Worm (Caenorhabditis elegans) whole organism, mixed stage, embryonic: ENCODE results near the gene col-85.
"Not testable (repeated sequence)": the region's sequence is repeated elsewhere in the genome, so short reads cannot be mapped to it uniquely, and the experiment has no call there.

Experiments used
- M03D4.4 ChIP-seq: sonication (generic microtip); optimal IDR thresholded peaks from 2 replicates; lab custom pipeline; 2017; ENCODE audit warnings: mild to moderate bottlenecking, missing genetic modification characterization, missing compliant biosample characterization
- bed-3 ChIP-seq: fragments of 200-800 bp; sonication (Bioruptor generic); optimal IDR thresholded peaks from 3 replicates; lab custom pipeline; 2018; ENCODE audit warnings: mild to moderate bottlenecking, missing genetic modification characterization, moderate library complexity, missing compliant biosample characterization
- blmp-1 ChIP-seq: fragments of 150-350 bp; optimal IDR thresholded peaks from 2 replicates; lab custom pipeline; 2014; ENCODE audit warnings: missing biosample characterization, missing genetic modification characterization
- ceh-39 ChIP-seq: fragments of 150-350 bp; optimal IDR thresholded peaks from 2 replicates; lab custom pipeline; 2014; ENCODE audit warnings: missing biosample characterization, missing genetic modification characterization
- ceh-43 ChIP-seq: fragments of 200-800 bp; sonication (Bioruptor generic); optimal IDR thresholded peaks from 2 replicates; lab custom pipeline; 2018; ENCODE audit warnings: mild to moderate bottlenecking, missing genetic modification characterization, moderate library complexity, missing compliant biosample characterization
- ceh-83 ChIP-seq: fragments of 200-800 bp; sonication (Bioruptor generic); optimal IDR thresholded peaks from 2 replicates; lab custom pipeline; 2018; ENCODE audit warnings: mild to moderate bottlenecking, missing genetic modification characterization, missing compliant biosample characterization
- ces-1 ChIP-seq: fragments of 150-350 bp; optimal IDR thresholded peaks from 2 replicates; lab custom pipeline; 2014; ENCODE audit warnings: missing biosample characterization, missing genetic modification reagents, missing genetic modification characterization
- cnd-1 ChIP-seq: fragments of 200-800 bp; sonication (Bioruptor generic); optimal IDR thresholded peaks from 2 replicates; lab custom pipeline; 2018; ENCODE audit warnings: mild to moderate bottlenecking, missing genetic modification characterization, missing compliant biosample characterization
- drap-1 ChIP-seq: fragments of 200-800 bp; sonication (Bioruptor generic); optimal IDR thresholded peaks from 3 replicates; lab custom pipeline; 2018; ENCODE audit warnings: mild to moderate bottlenecking, missing genetic modification characterization, missing compliant biosample characterization
- elt-3 ChIP-seq: fragments of 150-350 bp; optimal IDR thresholded peaks from 2 replicates; lab custom pipeline; 2014; ENCODE audit warnings: missing biosample characterization, missing genetic modification characterization
- ham-2 ChIP-seq: fragments of 200-800 bp; sonication (Bioruptor generic); optimal IDR thresholded peaks from 2 replicates; lab custom pipeline; 2018; ENCODE audit warnings: mild to moderate bottlenecking, missing genetic modification characterization, missing compliant biosample characterization
- lin-13 ChIP-seq: fragments of 150-350 bp; optimal IDR thresholded peaks from 2 replicates; lab custom pipeline; 2014; ENCODE audit warnings: missing biosample characterization, missing genetic modification characterization
- lin-32 ChIP-seq: fragments of 200-800 bp; sonication (Bioruptor generic); optimal IDR thresholded peaks from 2 replicates; lab custom pipeline; 2018; ENCODE audit warnings: mild to moderate bottlenecking, missing genetic modification characterization, missing compliant biosample characterization
- lsy-2 ChIP-seq: fragments of 150-350 bp; optimal IDR thresholded peaks from 2 replicates; lab custom pipeline; 2014; ENCODE audit warnings: missing biosample characterization, missing genetic modification characterization
- mab-5 ChIP-seq: fragments of 150-350 bp; optimal IDR thresholded peaks from 2 replicates; lab custom pipeline; 2014; ENCODE audit warnings: missing biosample characterization, missing genetic modification characterization
- mep-1 ChIP-seq: fragments of 150-350 bp; optimal IDR thresholded peaks from 2 replicates; lab custom pipeline; 2017; ENCODE audit warnings: missing biosample characterization, missing genetic modification reagents, missing genetic modification characterization, inconsistent platforms
- mls-2 ChIP-seq: sonication (generic microtip); optimal IDR thresholded peaks from 2 replicates; lab custom pipeline; 2016; ENCODE audit warnings: mild to moderate bottlenecking, missing genetic modification characterization, moderate library complexity, missing compliant biosample characterization
- nhr-12 ChIP-seq: fragments of 150-350 bp; optimal IDR thresholded peaks from 2 replicates; lab custom pipeline; 2014; ENCODE audit warnings: missing biosample characterization, missing genetic modification characterization
- nhr-237 ChIP-seq: fragments of 150-350 bp; optimal IDR thresholded peaks from 2 replicates; lab custom pipeline; 2014; ENCODE audit warnings: missing biosample characterization, missing genetic modification characterization
- nhr-76 ChIP-seq: sonication (generic microtip); optimal IDR thresholded peaks from 2 replicates; lab custom pipeline; 2017; ENCODE audit warnings: missing biosample characterization, missing genetic modification characterization
- pha-4 ChIP-seq: fragments of 150-350 bp; optimal IDR thresholded peaks from 2 replicates; lab custom pipeline; 2018; ENCODE audit warnings: missing biosample characterization, missing genetic modification reagents, missing genetic modification characterization
- sem-2 ChIP-seq: fragments of 200-800 bp; sonication (Bioruptor generic); optimal IDR thresholded peaks from 2 replicates; lab custom pipeline; 2018; ENCODE audit warnings: mild to moderate bottlenecking, missing genetic modification characterization, missing compliant biosample characterization
- snpc-4 ChIP-seq: fragments of 150-350 bp; optimal IDR thresholded peaks from 2 replicates; lab custom pipeline; 2014; ENCODE audit warnings: missing biosample characterization, missing genetic modification characterization
- sptf-1 ChIP-seq: sonication (generic microtip); optimal IDR thresholded peaks from 2 replicates; lab custom pipeline; 2017; ENCODE audit warnings: mild to moderate bottlenecking, missing genetic modification characterization, moderate library complexity, missing compliant biosample characterization
- tbx-8 ChIP-seq: fragments of 200-800 bp; sonication (Bioruptor generic); optimal IDR thresholded peaks from 2 replicates; lab custom pipeline; 2018; ENCODE audit warnings: mild to moderate bottlenecking, missing genetic modification characterization, moderate library complexity, missing compliant biosample characterization
- unc-120 ChIP-seq: sonication (generic microtip); optimal IDR thresholded peaks from 2 replicates; lab custom pipeline; 2017; ENCODE audit warnings: missing genetic modification characterization, missing compliant biosample characterization; ENCODE audit not compliant: poor library complexity, severe bottlenecking
- unc-39 ChIP-seq: fragments of 150-350 bp; optimal IDR thresholded peaks from 2 replicates; lab custom pipeline; 2014; ENCODE audit warnings: missing biosample characterization, missing genetic modification characterization
- unc-62 ChIP-seq: fragments of 150-350 bp; optimal IDR thresholded peaks from 2 replicates; lab custom pipeline; 2014; ENCODE audit warnings: missing biosample characterization, missing genetic modification reagents, missing genetic modification characterization
- zip-8 ChIP-seq: fragments of 150-350 bp; optimal IDR thresholded peaks from 2 replicates; lab custom pipeline; 2014; ENCODE audit warnings: missing biosample characterization, missing genetic modification characterization
- ztf-11 ChIP-seq: fragments of 150-350 bp; optimal IDR thresholded peaks from 2 replicates; lab custom pipeline; 2014; ENCODE audit warnings: missing biosample characterization, missing genetic modification characterization

col-85 gene

DNA sequence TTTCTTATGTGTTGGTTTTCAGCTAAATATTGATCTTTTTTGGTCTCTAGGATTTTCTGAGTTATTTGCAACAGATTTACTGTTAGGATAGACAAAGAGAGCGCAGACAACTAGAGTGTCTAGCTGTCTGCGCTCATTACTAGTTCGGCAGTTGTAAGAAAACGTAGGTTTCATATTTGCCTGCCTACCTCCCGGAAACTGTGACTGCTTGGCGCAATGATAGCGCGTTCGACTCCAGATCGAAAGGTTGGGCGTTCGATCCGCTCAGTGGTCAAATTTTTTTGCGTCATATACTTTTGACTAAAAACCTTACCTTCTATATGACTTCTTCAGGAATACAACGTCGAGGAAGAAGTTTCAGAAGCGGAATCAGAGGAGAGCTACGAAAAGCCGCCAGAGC, 44.5 kb upstream of the col-85 start:
- TF ChIP-seq unc-39 (tag; lab: Kevin White, UChicago) = no peak
- no peak for TF ChIP-seq lsy-2 (tag; lab: Kevin White, UChicago)
- no peak for TF ChIP-seq nhr-12 (tag; lab: Kevin White, UChicago)
- TF ChIP-seq ham-2 (GFP tag; lab: Kevin White, UChicago) = no peak
- TF ChIP-seq bed-3 = no peak
- TF ChIP-seq ceh-83 (GFP tag; lab: Kevin White, UChicago) = no peak
- TF ChIP-seq zip-8 (tag; lab: Kevin White, UChicago) = no peak
- no peak for TF ChIP-seq lin-13
- no peak for TF ChIP-seq ceh-43
- no peak for TF ChIP-seq blmp-1
- no peak for TF ChIP-seq sem-2 (GFP tag; lab: Kevin White, UChicago)
- no peak for TF ChIP-seq elt-3 (tag; lab: Kevin White, UChicago)
- TF ChIP-seq mab-5 (tag; lab: Kevin White, UChicago) = no peak
- TF ChIP-seq pha-4 = no peak
- no peak for TF ChIP-seq ces-1 (GFP tag; lab: Kevin White, UChicago)
- TF ChIP-seq lin-32 = no peak

DNA sequence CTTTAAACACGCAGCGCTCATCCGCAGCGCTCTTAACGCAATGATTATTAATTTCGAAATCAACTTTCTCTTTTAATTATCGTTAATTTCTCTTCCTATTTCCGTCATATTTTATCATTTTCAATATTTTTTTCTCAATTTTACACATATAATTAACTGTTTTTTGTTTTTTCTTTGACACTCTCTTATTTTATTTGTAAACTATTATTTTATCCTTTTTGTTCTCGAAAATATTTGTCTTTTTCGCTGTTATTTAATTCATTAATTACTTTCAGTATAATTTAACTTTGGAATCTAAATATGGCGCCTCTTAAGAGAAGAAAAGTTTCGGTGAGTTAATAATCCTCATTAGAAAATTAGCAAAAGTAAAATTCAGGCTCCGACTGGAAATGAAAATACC, 41.3 kb upstream of the col-85 start, which contains the start of gene F49C5.3:
F49C5.3 (plus strand) TSS at position 301 of the 400 bp plus-strand sequence.
- not testable (repeated sequence) for TF ChIP-seq lsy-2 (tag; lab: Kevin White, UChicago); mls-2 (tag; lab: Kevin White, UChicago); lin-13

- TF ChIP-seq ztf-11 (tag; lab: Kevin White, UChicago) = no peak
- TF ChIP-seq sptf-1 (tag; lab: Kevin White, UChicago) = no peak
- no peak for TF ChIP-seq M03D4.4
- no peak for TF ChIP-seq sem-2 (GFP tag; lab: Kevin White, UChicago)
- no peak for TF ChIP-seq nhr-76 (tag; lab: Kevin White, UChicago)
- TF ChIP-seq ceh-39 = no peak
- TF ChIP-seq elt-3 (tag; lab: Kevin White, UChicago) = no peak
- no peak for TF ChIP-seq tbx-8 (GFP tag; lab: Kevin White, UChicago)
- no peak for TF ChIP-seq lsy-2 (tag; lab: Kevin White, UChicago)
- no peak for TF ChIP-seq lin-13
- no peak for TF ChIP-seq nhr-12 (tag; lab: Kevin White, UChicago)
- TF ChIP-seq unc-120 = no peak
- no peak for TF ChIP-seq snpc-4 (tag; lab: Kevin White, UChicago)
- TF ChIP-seq ham-2 (GFP tag; lab: Kevin White, UChicago) = no peak
- no peak for TF ChIP-seq unc-62 (GFP tag; lab: Kevin White, UChicago)
- TF ChIP-seq mls-2 (tag; lab: Kevin White, UChicago) = no peak
- TF ChIP-seq zip-8 (tag; lab: Kevin White, UChicago) = no peak
- no peak for TF ChIP-seq nhr-237
- TF ChIP-seq mep-1 = no peak
Observed at ce11 chrII:12535297-12535803, 40.5 kb upstream of the col-85 start, which contains the start of gene nimk-1. TSS of gene nimk-1 (plus strand) at chrII:12535753.

DNA sequence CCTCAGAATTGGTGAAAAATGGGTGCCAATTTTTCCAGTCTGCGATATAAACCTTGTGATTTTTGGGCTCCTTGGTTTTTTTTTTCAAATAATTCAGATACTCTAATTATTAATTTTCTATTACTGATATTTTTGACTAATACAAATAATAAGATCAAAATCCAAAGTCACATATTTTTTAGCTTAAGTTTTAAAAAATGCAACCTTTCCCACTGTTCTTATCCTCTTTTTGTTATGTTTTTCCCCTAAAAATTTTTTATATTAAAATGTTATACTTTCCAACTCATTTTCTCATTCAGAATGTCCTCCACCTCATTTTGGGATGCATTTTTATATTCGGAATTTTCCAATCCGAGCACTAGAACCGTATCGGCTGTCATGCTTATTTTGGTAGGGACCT, 36.1 kb upstream of the col-85 start, which contains the start of gene srx-120:
srx-120 (plus strand) TSS at position 301 of the 400 bp plus-strand sequence.
- TF ChIP-seq blmp-1 = no peak
- TF ChIP-seq elt-3 (tag; lab: Kevin White, UChicago) = no peak
- no peak for TF ChIP-seq ceh-43
- no peak for TF ChIP-seq zip-8 (tag; lab: Kevin White, UChicago)
- TF ChIP-seq pha-4 = no peak
- TF ChIP-seq cnd-1 (tag; lab: Kevin White, UChicago) = no peak
- no peak for TF ChIP-seq unc-120
- no peak for TF ChIP-seq ces-1 (GFP tag; lab: Kevin White, UChicago)
- TF ChIP-seq, all 35 proteins: peak for 0

DNA sequence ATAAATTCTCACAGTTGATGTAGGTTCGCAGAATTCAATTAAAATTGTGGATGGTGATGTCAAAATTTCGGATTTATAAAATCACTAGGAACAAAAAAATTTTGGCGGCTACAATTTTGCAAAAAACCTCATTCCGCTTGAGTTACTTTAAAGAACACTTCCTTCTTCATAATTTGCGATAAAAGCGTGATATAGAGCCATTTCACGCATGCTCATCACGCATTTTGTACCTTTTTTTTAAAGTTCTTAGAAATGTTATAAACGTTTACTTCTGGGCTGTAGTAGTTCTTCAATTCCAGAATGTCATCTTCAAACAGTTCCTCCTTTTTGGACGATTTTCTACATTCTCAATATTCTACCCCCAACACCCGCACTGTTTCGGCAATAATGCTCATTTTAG, 33.1 kb upstream of the col-85 start, which contains the start of gene srx-119:
srx-119 (plus strand) TSS at position 301 of the 400 bp plus-strand sequence.
- TF ChIP-seq bed-3 (no peak), mab-5 (tag; lab: Kevin White, UChicago) (no peak), mep-1 (no peak), drap-1 (GFP tag; lab: Kevin White, UChicago) (no peak)

- TF ChIP-seq elt-3 (tag; lab: Kevin White, UChicago) (no peak), nhr-237 (no peak), ham-2 (GFP tag; lab: Kevin White, UChicago) (no peak), sptf-1 (tag; lab: Kevin White, UChicago) (no peak)
Observed at ce11 chrII:12525526-12525925, 30.6 kb upstream of the col-85 start, which contains the start of gene srx-118. TSS of gene srx-118 (plus strand) at chrII:12525826.
